Fruit fly (Drosophila melanogaster) whole organism, embryonic: ENCODE results near the gene CG42525.
A peak's percentile ranks its signal among the peaks of the same experiment; 100 is the strongest.

Experiments used
- CG10462 ChIP-seq: fragments of 200-800 bp; sonication (Bioruptor generic); optimal IDR thresholded peaks from 2 replicates; lab custom pipeline; 2016; ENCODE audit warnings: missing biosample characterization, missing genetic modification characterization
- CG12659 ChIP-seq: fragments of 200-800 bp; sonication (Bioruptor generic); optimal IDR thresholded peaks from 3 replicates; lab custom pipeline; 2017; ENCODE audit warnings: mild to moderate bottlenecking, missing biosample characterization, missing genetic modification reagents, missing genetic modification characterization
- CG14014 ChIP-seq: fragments of 200-800 bp; sonication (Bioruptor generic); IDR thresholded peaks from 2 replicates; pipeline ENCODE4 v1.3.6; 2022; ENCODE audit warnings: missing biosample characterization, missing genetic modification characterization
- CG14710 ChIP-seq: fragments of 200-800 bp; sonication (Bioruptor generic); optimal IDR thresholded peaks from 3 replicates; lab custom pipeline; 2019; ENCODE audit warnings: missing biosample characterization, mild to moderate bottlenecking, missing genetic modification characterization, moderate library complexity
- CG15514 ChIP-seq: fragments of 200-800 bp; sonication (Bioruptor generic); optimal IDR thresholded peaks from 3 replicates; lab custom pipeline; 2017; ENCODE audit warnings: missing biosample characterization, missing genetic modification characterization, mild to moderate bottlenecking, moderate library complexity, missing genetic modification reagents
- CG15601 ChIP-seq: fragments of 200-800 bp; sonication (Bioruptor generic); optimal IDR thresholded peaks from 3 replicates; lab custom pipeline; 2019; ENCODE audit warnings: missing biosample characterization, mild to moderate bottlenecking, missing genetic modification characterization, moderate library complexity
- CG3163 ChIP-seq: fragments of 200-800 bp; sonication (Bioruptor generic); optimal IDR thresholded peaks from 3 replicates; lab custom pipeline; 2016; ENCODE audit warnings: missing biosample characterization, missing genetic modification characterization
- CG33213 ChIP-seq: fragments of 200-800 bp; sonication (Bioruptor generic); optimal IDR thresholded peaks from 3 replicates; lab custom pipeline; 2016; ENCODE audit warnings: missing biosample characterization, missing genetic modification characterization
- CG4820 ChIP-seq: fragments of 200-800 bp; sonication (Bioruptor generic); optimal IDR thresholded peaks from 3 replicates; lab custom pipeline; 2016; ENCODE audit warnings: missing biosample characterization, missing genetic modification characterization
- CG5953 ChIP-seq: fragments of 200-800 bp; sonication (Bioruptor generic); IDR thresholded peaks from 2 replicates; pipeline ENCODE4 v1.3.6; 2022; ENCODE audit warnings: missing biosample characterization, missing genetic modification characterization
- CG7372 ChIP-seq: fragments of 200-800 bp; sonication (Bioruptor generic); IDR thresholded peaks from 2 replicates; pipeline ENCODE4 v1.3.6; 2022; ENCODE audit warnings: missing biosample characterization, missing genetic modification characterization
- CG7928 ChIP-seq: fragments of 200-800 bp; sonication (Bioruptor generic); optimal IDR thresholded peaks from 2 replicates; lab custom pipeline; 2017; ENCODE audit warnings: missing biosample characterization, mild to moderate bottlenecking, missing genetic modification characterization
- CG9609 ChIP-seq: fragments of 200-800 bp; sonication (Bioruptor generic); optimal IDR thresholded peaks from 3 replicates; lab custom pipeline; 2016; ENCODE audit warnings: missing biosample characterization, missing genetic modification characterization
- CG9932 ChIP-seq: fragments of 200-800 bp; sonication (Bioruptor generic); IDR thresholded peaks from 2 replicates; pipeline ENCODE4 v1.3.6; 2022; ENCODE audit warnings: missing biosample characterization, missing genetic modification characterization
- CTCF ChIP-seq: fragments of 200-800 bp; sonication (Bioruptor generic); optimal IDR thresholded peaks from 2 replicates; lab custom pipeline; 2017; ENCODE audit warnings: missing biosample characterization, mild to moderate bottlenecking, missing genetic modification characterization, moderate library complexity
- D ChIP-seq, 2 experiments: fragments of 200-800 bp in 1 of 2; fragments of >200 bp in 1 of 2; sonication (Bioruptor generic) in 1 of 2; optimal IDR thresholded peaks; 2 replicates in 1 of 2; 3 replicates in 1 of 2; lab custom pipeline; 2017; ENCODE audit warnings: mild to moderate bottlenecking in 1 of 2, missing biosample characterization in 1 of 2, missing genetic modification characterization in 1 of 2, missing genetic modification reagents in 1 of 2
- Dll ChIP-seq: fragments of 200-800 bp; sonication (Bioruptor generic); IDR thresholded peaks from 4 replicates; pipeline ENCODE4 v1.3.6; 2022; ENCODE audit warnings: missing biosample characterization, missing genetic modification characterization; ENCODE audit not compliant: partially characterized antibody
- Dref ChIP-seq: fragments of 200-800 bp; sonication (Bioruptor generic); IDR thresholded peaks from 2 replicates; pipeline ENCODE4 v1.3.6; 2022; ENCODE audit warnings: missing biosample characterization, missing genetic modification characterization
- Ets65A ChIP-seq: fragments of 200-800 bp; sonication (Bioruptor generic); peaks from one replicate; lab custom pipeline; 2016; ENCODE audit warnings: missing biosample characterization, missing genetic modification characterization
- HLH3B ChIP-seq: fragments of 200-800 bp; sonication (Bioruptor generic); IDR thresholded peaks from 2 replicates; pipeline ENCODE4 v1.3.6; 2022; ENCODE audit warnings: missing biosample characterization, missing genetic modification characterization
- HmgD ChIP-seq: fragments of 200-800 bp; sonication (Bioruptor generic); optimal IDR thresholded peaks from 3 replicates; lab custom pipeline; 2016; ENCODE audit warnings: missing biosample characterization, missing genetic modification characterization
- Hsf ChIP-seq: fragments of 200-800 bp; sonication (Bioruptor generic); optimal IDR thresholded peaks from 3 replicates; lab custom pipeline; 2016; ENCODE audit warnings: missing biosample characterization, missing genetic modification characterization
- Lim3 ChIP-seq: fragments of 200-800 bp; sonication (Bioruptor generic); IDR thresholded peaks from 2 replicates; pipeline ENCODE4 v1.3.6; 2022; ENCODE audit warnings: missing biosample characterization, missing genetic modification characterization
- MESR4 ChIP-seq: fragments of 200-800 bp; sonication (Bioruptor generic); optimal IDR thresholded peaks from 2 replicates; lab custom pipeline; 2018; ENCODE audit warnings: missing biosample characterization, mild to moderate bottlenecking, missing genetic modification characterization, moderate library complexity
- Meics ChIP-seq: fragments of 200-800 bp; sonication (Bioruptor generic); optimal IDR thresholded peaks from 2 replicates; lab custom pipeline; 2017; ENCODE audit warnings: missing biosample characterization, mild to moderate bottlenecking, missing genetic modification characterization
- NC2β ChIP-seq: fragments of 200-800 bp; sonication (Bioruptor generic); optimal IDR thresholded peaks from 2 replicates; lab custom pipeline; 2016; ENCODE audit warnings: missing biosample characterization, missing genetic modification characterization
- NfI ChIP-seq: fragments of 200-800 bp; sonication (Bioruptor generic); optimal IDR thresholded peaks from 3 replicates; lab custom pipeline; 2018; ENCODE audit warnings: missing biosample characterization, mild to moderate bottlenecking, missing genetic modification characterization, moderate library complexity
- Opbp ChIP-seq: fragments of 200-800 bp; sonication (Bioruptor generic); IDR thresholded peaks from 3 replicates; pipeline ENCODE4 v1.3.6; 2022; ENCODE audit warnings: missing biosample characterization, missing genetic modification characterization; ENCODE audit not compliant: partially characterized antibody
- Rfx ChIP-seq: fragments of 200-800 bp; sonication (Bioruptor generic); IDR thresholded peaks from 2 replicates; pipeline ENCODE4 v1.3.6; 2022; ENCODE audit warnings: missing biosample characterization, missing genetic modification characterization
- btn ChIP-seq: fragments of 200-800 bp; sonication (Bioruptor generic); optimal IDR thresholded peaks from 2 replicates; lab custom pipeline; 2016; ENCODE audit warnings: missing biosample characterization, missing genetic modification characterization
- crp ChIP-seq, 2 experiments: fragments of 200-800 bp; sonication (Bioruptor generic); optimal IDR thresholded peaks; 2 replicates in 1 of 2; 3 replicates in 1 of 2; lab custom pipeline; 2017; ENCODE audit warnings: missing biosample characterization in 2 of 2, missing genetic modification characterization in 2 of 2, mild to moderate bottlenecking in 1 of 2, moderate library complexity in 1 of 2
- da ChIP-seq: fragments of 200-800 bp; sonication (Bioruptor generic); optimal IDR thresholded peaks from 2 replicates; lab custom pipeline; 2016; ENCODE audit warnings: missing biosample characterization, missing genetic modification characterization
- gcm2 ChIP-seq: fragments of 200-800 bp; sonication (Bioruptor generic); optimal IDR thresholded peaks from 2 replicates; lab custom pipeline; 2016; ENCODE audit warnings: missing biosample characterization, missing genetic modification characterization
- gro ChIP-seq: fragments of 200-800 bp; sonication (Bioruptor generic); optimal IDR thresholded peaks from 2 replicates; lab custom pipeline; 2016; ENCODE audit warnings: missing biosample characterization, missing genetic modification characterization
- h ChIP-seq: fragments of >200 bp; optimal IDR thresholded peaks from 2 replicates; lab custom pipeline; 2017
- ham ChIP-seq: fragments of 200-800 bp; sonication (Bioruptor generic); IDR thresholded peaks from 2 replicates; pipeline ENCODE4 v1.3.6; 2022; ENCODE audit warnings: missing biosample characterization, missing genetic modification characterization
- hkb ChIP-seq, 2 experiments: fragments of 200-800 bp in 1 of 2; fragments of >200 bp in 1 of 2; sonication (Bioruptor generic) in 1 of 2; IDR thresholded peaks in 1 of 2; optimal IDR thresholded peaks in 1 of 2; 2 replicates each; pipeline versions ENCODE4 v1.3.6 to Lab custom; 2017 to 2022; ENCODE audit warnings: missing biosample characterization in 1 of 2, missing genetic modification characterization in 1 of 2
- inv ChIP-seq: fragments of 200-800 bp; sonication (Bioruptor generic); IDR thresholded peaks from 2 replicates; pipeline ENCODE4 v1.3.6; 2022; ENCODE audit warnings: missing biosample characterization, missing genetic modification characterization; ENCODE audit not compliant: partially characterized antibody
- jing ChIP-seq: fragments of 200-800 bp; sonication (Bioruptor generic); optimal IDR thresholded peaks from 2 replicates; lab custom pipeline; 2018; ENCODE audit warnings: missing biosample characterization, mild to moderate bottlenecking, missing genetic modification characterization
- mam ChIP-seq: fragments of 200-800 bp; sonication (Bioruptor generic); optimal IDR thresholded peaks from 3 replicates; lab custom pipeline; 2016; ENCODE audit warnings: missing biosample characterization, missing genetic modification characterization
- mld ChIP-seq: fragments of 200-800 bp; sonication (Bioruptor generic); IDR thresholded peaks from 3 replicates; pipeline ENCODE4 v1.3.6; 2022; ENCODE audit warnings: missing biosample characterization, missing genetic modification characterization; ENCODE audit not compliant: partially characterized antibody
- nmo ChIP-seq: fragments of 200-800 bp; sonication (Bioruptor generic); optimal IDR thresholded peaks from 2 replicates; lab custom pipeline; 2018; ENCODE audit warnings: missing biosample characterization, mild to moderate bottlenecking, missing genetic modification characterization, moderate library complexity
- pfk ChIP-seq: fragments of 200-800 bp; sonication (Bioruptor generic); optimal IDR thresholded peaks from 2 replicates; lab custom pipeline; 2018; ENCODE audit warnings: missing biosample characterization, mild to moderate bottlenecking, missing genetic modification characterization, moderate library complexity
- pzg ChIP-seq: fragments of 200-800 bp; sonication (Bioruptor generic); optimal IDR thresholded peaks from 3 replicates; lab custom pipeline; 2018; ENCODE audit warnings: missing biosample characterization, mild to moderate bottlenecking, missing genetic modification characterization, moderate library complexity
- sd ChIP-seq: fragments of 200-800 bp; sonication (Bioruptor generic); optimal IDR thresholded peaks from 3 replicates; lab custom pipeline; 2018; ENCODE audit warnings: missing biosample characterization, mild to moderate bottlenecking, missing genetic modification characterization, moderate library complexity
- sens ChIP-seq: fragments of 200-800 bp; sonication (Bioruptor generic); peaks from one replicate; lab custom pipeline; 2016; ENCODE audit warnings: missing biosample characterization, missing genetic modification characterization
- sqz ChIP-seq: fragments of 200-800 bp; sonication (Bioruptor generic); optimal IDR thresholded peaks from 3 replicates; lab custom pipeline; 2018; ENCODE audit warnings: missing biosample characterization, mild to moderate bottlenecking, missing genetic modification characterization
- zfh1 ChIP-seq: fragments of 200-800 bp; sonication (Bioruptor generic); IDR thresholded peaks from 3 replicates; pipeline ENCODE4 v1.3.6; 2022; ENCODE audit warnings: missing biosample characterization, missing genetic modification characterization

CG42525 gene

dm6 chr3L:3224740-3225719 lies 35.5 kb upstream of the CG42525 start, which contains the start of gene Larp4B (continued):
- TF ChIP-seq hkb (optimal IDR thresholded peaks at IDR 0.05; lab: Kevin White, UChicago) = peak; percentile 42
- no peak for TF ChIP-seq hkb (GFP tag; IDR thresholded peaks at IDR 0.05; lab: Robert Waterston, UW)
- peak; percentile 35 for TF ChIP-seq HmgD (GFP tag; lab: Kevin White, UChicago)
- peak; percentile 41 for TF ChIP-seq CG7928 (GFP tag; lab: Kevin White, UChicago)
- TF ChIP-seq gro (GFP tag; lab: Kevin White, UChicago) = peak; percentile 45
- peak; percentile 27 for TF ChIP-seq CG12659 (GFP tag; lab: Kevin White, UChicago)
- TF ChIP-seq crp (GFP tag; optimal IDR thresholded peaks at IDR 0.05; lab: Kevin White, UChicago) = peak in 1 of 2 experiments; percentile 40
- TF ChIP-seq Lim3 (GFP tag; lab: Robert Waterston, UW) = no peak
- peak; percentile 7 for TF ChIP-seq Meics (GFP tag; lab: Kevin White, UChicago)
- peak; percentile 25 for TF ChIP-seq NC2β
- TF ChIP-seq Opbp (GFP tag; lab: Robert Waterston, UW) = peak; percentile 35; the same call in 2 of the 3 replicates
- TF ChIP-seq gcm2 = no peak
- peak; percentile 25 for TF ChIP-seq nmo (GFP tag; lab: Kevin White, UChicago)
- TF ChIP-seq mld (GFP tag; lab: Robert Waterston, UW) = 0 out of 3 replicates have a peak, but pooled peaks have one; percentile 39
- TF ChIP-seq CG9932 = peak; percentile 50
- 0 out of 3 replicates have a peak, but pooled peaks have one; percentile 37 for TF ChIP-seq zfh1 (GFP tag; lab: Robert Waterston, UW)
- TF ChIP-seq da = no peak
- peak; percentile 77 for TF ChIP-seq sqz (GFP tag; lab: Kevin White, UChicago)
- peak; percentile 59 for TF ChIP-seq CTCF (GFP tag; lab: Kevin White, UChicago)
- peak; percentile 59 for TF ChIP-seq Dref (GFP tag; lab: Robert Waterston, UW)
- no peak for TF ChIP-seq h
- TF ChIP-seq sens (GFP tag; lab: Kevin White, UChicago) = peak; percentile 80
- peak; percentile 89 for TF ChIP-seq Ets65A (GFP tag; lab: Kevin White, UChicago)
- no peak for TF ChIP-seq Hsf (GFP tag; lab: Kevin White, UChicago)
- peak; percentile 45 for TF ChIP-seq Rfx (GFP tag; lab: Robert Waterston, UW)
- TF ChIP-seq btn (GFP tag; lab: Kevin White, UChicago) = no peak
- TF ChIP-seq CG33213 (GFP tag; lab: Kevin White, UChicago) = peak; percentile 80
- TF ChIP-seq CG3163 (GFP tag; lab: Kevin White, UChicago) = peak; percentile 1
- TF ChIP-seq CG14710 = peak; percentile 43
- TF ChIP-seq pfk (GFP tag; lab: Kevin White, UChicago) = peak; percentile 91
- TF ChIP-seq Dll = peak; percentile 77
- TF ChIP-seq MESR4 (GFP tag; lab: Kevin White, UChicago) = peak; percentile 62
- peak; percentile 89 for TF ChIP-seq pzg (GFP tag; lab: Kevin White, UChicago)
- TF ChIP-seq mam (GFP tag; lab: Kevin White, UChicago) = peak; percentile 28
- TF ChIP-seq CG15601 (tag; lab: Kevin White, UChicago) = peak; percentile 6
- TF ChIP-seq ham (GFP tag; lab: Robert Waterston, UW) = no peak
- 0 out of 2 replicates have a peak, but pooled peaks have one; percentile 27 for TF ChIP-seq CG14014
- TF ChIP-seq CG4820 (GFP tag; lab: Kevin White, UChicago) = no peak
- peak; percentile 71 for TF ChIP-seq CG15514 (GFP tag; lab: Kevin White, UChicago)
- no peak for TF ChIP-seq CG10462 (GFP tag; lab: Kevin White, UChicago)
- no peak for TF ChIP-seq CG5953 (GFP tag; lab: Robert Waterston, UW)
- TF ChIP-seq CG7372 = no peak
- TF ChIP-seq CG9609 (GFP tag; lab: Kevin White, UChicago) = no peak
- peak; percentile 59; the same call in 1 of the 2 replicates for TF ChIP-seq inv
- TF ChIP-seq HLH3B = no peak
- TF ChIP-seq sd (tag; lab: Kevin White, UChicago) = peak; percentile 37
- peak; percentile 21 for TF ChIP-seq NfI (GFP tag; lab: Kevin White, UChicago)
- no peak for TF ChIP-seq jing
- TF ChIP-seq D (optimal IDR thresholded peaks at IDR 0.05; lab: Kevin White, UChicago) = peak; percentile 30
- TF ChIP-seq D (GFP tag; optimal IDR thresholded peaks at IDR 0.05; lab: Kevin White, UChicago) = no peak
